Fruit fly (Drosophila melanogaster): ENCODE results near the gene nAChRalpha1.

dm6 chr3R:24368064-24368463, 88.9 kb downstream of the nAChRalpha1 start, which contains the start of the genes CG42812 and CG33341:
- TF ChIP-seq CTCF (optimal IDR thresholded peaks at IDR 0.05) (no peak), CG8478 (optimal IDR thresholded peaks at IDR 0.05) (no peak)
